Fruit fly (Drosophila melanogaster) whole organism, embryonic: ENCODE results near the gene CG4896.
A peak's percentile ranks its signal among the peaks of the same experiment; 100 is the strongest.

Source experiments
- Bdp1 ChIP-seq: fragments of 200-800 bp; sonication (Bioruptor generic); optimal IDR thresholded peaks from 3 replicates; lab custom pipeline; 2016; ENCODE audit warnings: missing biosample characterization, missing genetic modification characterization
- Blimp-1 ChIP-seq: fragments of 200-800 bp; sonication (Bioruptor generic); optimal IDR thresholded peaks from 3 replicates; lab custom pipeline; 2018; ENCODE audit warnings: missing biosample characterization, missing genetic modification characterization, mild to moderate bottlenecking, moderate library complexity, missing genetic modification reagents
- CG10565 ChIP-seq: fragments of 200-800 bp; sonication (Bioruptor generic); optimal IDR thresholded peaks from 3 replicates; lab custom pipeline; 2016; ENCODE audit warnings: missing biosample characterization, mild to moderate bottlenecking, missing genetic modification characterization
- CG12219 ChIP-seq: fragments of 200-800 bp; sonication (Bioruptor generic); optimal IDR thresholded peaks from 3 replicates; lab custom pipeline; 2018; ENCODE audit warnings: missing biosample characterization, mild to moderate bottlenecking, missing genetic modification characterization
- CG15479 ChIP-seq: fragments of 200-800 bp; sonication (Bioruptor generic); optimal IDR thresholded peaks from 3 replicates; lab custom pipeline; 2019; ENCODE audit warnings: missing biosample characterization, mild to moderate bottlenecking, missing genetic modification characterization, moderate library complexity
- CG15514 ChIP-seq: fragments of 200-800 bp; sonication (Bioruptor generic); optimal IDR thresholded peaks from 3 replicates; lab custom pipeline; 2017; ENCODE audit warnings: missing biosample characterization, missing genetic modification characterization, mild to moderate bottlenecking, moderate library complexity, missing genetic modification reagents
- CG1603 ChIP-seq: fragments of 200-800 bp; sonication (Bioruptor generic); optimal IDR thresholded peaks from 2 replicates; lab custom pipeline; 2019; ENCODE audit warnings: missing biosample characterization, mild to moderate bottlenecking, missing genetic modification characterization, moderate library complexity
- CG17385 ChIP-seq: fragments of 200-800 bp; sonication (Bioruptor generic); optimal IDR thresholded peaks from 3 replicates; lab custom pipeline; 2018; ENCODE audit warnings: missing biosample characterization, mild to moderate bottlenecking, missing genetic modification characterization
- CG2712 ChIP-seq: fragments of 200-800 bp; optimal IDR thresholded peaks from 3 replicates; lab custom pipeline; 2019; ENCODE audit warnings: missing biosample characterization, mild to moderate bottlenecking, missing genetic modification characterization, moderate library complexity
- CG34376 ChIP-seq: fragments of 200-800 bp; sonication (Bioruptor generic); optimal IDR thresholded peaks from 2 replicates; lab custom pipeline; 2018; ENCODE audit warnings: missing biosample characterization, mild to moderate bottlenecking, missing genetic modification characterization
- CG4617 ChIP-seq: fragments of 200-800 bp; sonication (Bioruptor generic); optimal IDR thresholded peaks from 3 replicates; lab custom pipeline; 2016; ENCODE audit warnings: missing biosample characterization, missing genetic modification characterization, borderline replicate concordance
- CG6765 ChIP-seq: fragments of 200-800 bp; sonication (Bioruptor generic); optimal IDR thresholded peaks from 3 replicates; lab custom pipeline; 2017; ENCODE audit warnings: missing biosample characterization, mild to moderate bottlenecking, missing genetic modification characterization
- CG8924 ChIP-seq: fragments of 200-800 bp; optimal IDR thresholded peaks from 3 replicates; lab custom pipeline; 2019; ENCODE audit warnings: missing biosample characterization, mild to moderate bottlenecking, missing genetic modification characterization, moderate library complexity
- CG8944 ChIP-seq: fragments of 200-800 bp; sonication (Bioruptor generic); optimal IDR thresholded peaks from 3 replicates; lab custom pipeline; 2016; ENCODE audit warnings: missing biosample characterization, missing genetic modification characterization
- D19A ChIP-seq: fragments of 200-800 bp; optimal IDR thresholded peaks from 3 replicates; lab custom pipeline; 2019; ENCODE audit warnings: missing biosample characterization, mild to moderate bottlenecking, missing genetic modification characterization, moderate library complexity
- Dp ChIP-seq: fragments of 200-800 bp; sonication (Bioruptor generic); optimal IDR thresholded peaks from 2 replicates; lab custom pipeline; 2018; ENCODE audit warnings: missing biosample characterization, mild to moderate bottlenecking, missing genetic modification characterization, moderate library complexity
- HmgZ ChIP-seq: fragments of 200-800 bp; sonication (Bioruptor generic); optimal IDR thresholded peaks from 2 replicates; lab custom pipeline; 2018; ENCODE audit warnings: missing biosample characterization, mild to moderate bottlenecking, missing genetic modification characterization
- Hr39 ChIP-seq: fragments of >200 bp; optimal IDR thresholded peaks from 2 replicates; lab custom pipeline; 2017
- Mes4 ChIP-seq: fragments of 200-800 bp; sonication (Bioruptor generic); optimal IDR thresholded peaks from 2 replicates; lab custom pipeline; 2016; ENCODE audit warnings: missing biosample characterization, missing genetic modification characterization
- Mrtf ChIP-seq: fragments of 200-800 bp; sonication (Bioruptor generic); IDR thresholded peaks from 3 replicates; pipeline ENCODE4 v1.3.6; 2022; ENCODE audit warnings: missing biosample characterization, missing genetic modification characterization
- NfI ChIP-seq: fragments of 200-800 bp; sonication (Bioruptor generic); optimal IDR thresholded peaks from 3 replicates; lab custom pipeline; 2018; ENCODE audit warnings: missing biosample characterization, mild to moderate bottlenecking, missing genetic modification characterization, moderate library complexity
- PHDP ChIP-seq: fragments of 200-800 bp; sonication (Bioruptor generic); optimal IDR thresholded peaks from 3 replicates; lab custom pipeline; 2018; ENCODE audit warnings: missing biosample characterization, mild to moderate bottlenecking, missing genetic modification characterization, moderate library complexity
- Pdp1 ChIP-seq, 2 experiments: fragments of 200-800 bp; sonication (Bioruptor generic); optimal IDR thresholded peaks; 3 replicates each; lab custom pipeline; 2016; ENCODE audit warnings: missing biosample characterization in 2 of 2, missing genetic modification characterization in 2 of 2, mild to moderate bottlenecking in 1 of 2, moderate library complexity in 1 of 2
- Sox102F ChIP-seq: fragments of 200-800 bp; sonication (Bioruptor generic); optimal IDR thresholded peaks from 2 replicates; lab custom pipeline; 2018; ENCODE audit warnings: missing biosample characterization, mild to moderate bottlenecking, missing genetic modification characterization, moderate library complexity
- Vsx1 ChIP-seq: fragments of 200-800 bp; sonication (Bioruptor generic); optimal IDR thresholded peaks from 2 replicates; lab custom pipeline; 2017; ENCODE audit warnings: missing biosample characterization, mild to moderate bottlenecking, missing genetic modification characterization, missing genetic modification reagents
- exex ChIP-seq: fragments of 200-800 bp; sonication (Bioruptor generic); optimal IDR thresholded peaks from 4 replicates; lab custom pipeline; 2018; ENCODE audit warnings: missing biosample characterization, mild to moderate bottlenecking, missing genetic modification characterization, moderate library complexity
- grau ChIP-seq: fragments of 200-800 bp; optimal IDR thresholded peaks from 3 replicates; lab custom pipeline; 2019; ENCODE audit warnings: missing biosample characterization, mild to moderate bottlenecking, missing genetic modification characterization, moderate library complexity
- grn ChIP-seq: fragments of 200-800 bp; sonication (Bioruptor generic); optimal IDR thresholded peaks from 3 replicates; lab custom pipeline; 2017; ENCODE audit warnings: missing biosample characterization, missing genetic modification characterization
- lab ChIP-seq: fragments of 200-800 bp; sonication (Bioruptor generic); optimal IDR thresholded peaks from 3 replicates; lab custom pipeline; 2017; ENCODE audit warnings: missing biosample characterization, missing genetic modification characterization, mild to moderate bottlenecking, moderate library complexity, missing genetic modification reagents
- mirr ChIP-seq: fragments of 200-800 bp; sonication (Bioruptor generic); optimal IDR thresholded peaks from 3 replicates; lab custom pipeline; 2018; ENCODE audit warnings: missing biosample characterization, mild to moderate bottlenecking, missing genetic modification characterization
- p53 ChIP-seq: fragments of 200-800 bp; sonication (Bioruptor generic); optimal IDR thresholded peaks from 2 replicates; lab custom pipeline; 2016; ENCODE audit warnings: missing biosample characterization, missing genetic modification characterization
- phol ChIP-seq: fragments of 200-800 bp; sonication (Bioruptor generic); optimal IDR thresholded peaks from 3 replicates; lab custom pipeline; 2018; ENCODE audit warnings: missing biosample characterization, mild to moderate bottlenecking, missing genetic modification characterization, moderate library complexity
- pros ChIP-seq: fragments of 200-800 bp; sonication (Bioruptor generic); optimal IDR thresholded peaks from 3 replicates; lab custom pipeline; 2019; ENCODE audit warnings: missing biosample characterization, mild to moderate bottlenecking, missing genetic modification characterization, moderate library complexity
- row ChIP-seq: fragments of 200-800 bp; sonication (Bioruptor generic); IDR thresholded peaks from 3 replicates; pipeline ENCODE4 v1.3.6; 2022; ENCODE audit warnings: missing biosample characterization, missing genetic modification characterization
- sens ChIP-seq: fragments of 200-800 bp; sonication (Bioruptor generic); peaks from one replicate; lab custom pipeline; 2016; ENCODE audit warnings: missing biosample characterization, missing genetic modification characterization
- slbo ChIP-seq: fragments of 200-800 bp; sonication (Bioruptor generic); IDR thresholded peaks from 2 replicates; pipeline ENCODE4 v1.3.6; 2022; ENCODE audit warnings: missing biosample characterization, missing genetic modification characterization
- so ChIP-seq: fragments of 200-800 bp; sonication (Bioruptor generic); IDR thresholded peaks from 3 replicates; pipeline ENCODE4 v1.3.6; 2022; ENCODE audit warnings: missing biosample characterization, missing genetic modification characterization
- z ChIP-seq: fragments of 200-800 bp; sonication (Bioruptor generic); IDR thresholded peaks from 3 replicates; pipeline ENCODE4 v1.3.6; 2022; ENCODE audit warnings: missing biosample characterization, missing genetic modification characterization
- zf30C ChIP-seq: fragments of 200-800 bp; sonication (Bioruptor generic); optimal IDR thresholded peaks from 3 replicates; lab custom pipeline; 2018; ENCODE audit warnings: missing biosample characterization, mild to moderate bottlenecking, missing genetic modification characterization

CG4896 gene

DNA sequence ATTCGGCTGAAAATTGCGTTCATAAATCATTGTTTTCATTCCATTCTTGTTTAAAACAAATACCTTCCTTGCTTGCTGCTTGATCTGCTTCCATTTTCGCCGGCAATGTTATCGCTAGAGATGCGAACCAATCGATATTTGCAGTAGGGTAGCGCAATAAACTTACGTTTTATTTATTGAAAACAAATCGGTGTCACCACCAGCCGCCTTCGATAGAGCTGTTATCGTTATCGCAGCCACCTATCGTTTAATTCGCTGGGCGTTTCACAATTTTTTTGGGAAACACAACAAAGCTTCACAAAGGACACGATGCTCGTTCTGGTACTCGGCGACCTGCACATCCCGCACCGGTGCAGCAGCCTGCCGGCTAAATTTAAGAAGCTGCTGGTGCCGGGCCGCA, 26.9 kb upstream of the CG4896 start, which contains the start of the genes Tfb4 and Vps29 (continued):
- TF ChIP-seq CG10565 (GFP tag; lab: Kevin White, UChicago) (no peak), grau (no peak), CG8944 (GFP tag; lab: Kevin White, UChicago) (no peak), CG17385 (GFP tag; lab: Kevin White, UChicago) (no peak), CG12219 (GFP tag; lab: Kevin White, UChicago) (no peak)

DNA sequence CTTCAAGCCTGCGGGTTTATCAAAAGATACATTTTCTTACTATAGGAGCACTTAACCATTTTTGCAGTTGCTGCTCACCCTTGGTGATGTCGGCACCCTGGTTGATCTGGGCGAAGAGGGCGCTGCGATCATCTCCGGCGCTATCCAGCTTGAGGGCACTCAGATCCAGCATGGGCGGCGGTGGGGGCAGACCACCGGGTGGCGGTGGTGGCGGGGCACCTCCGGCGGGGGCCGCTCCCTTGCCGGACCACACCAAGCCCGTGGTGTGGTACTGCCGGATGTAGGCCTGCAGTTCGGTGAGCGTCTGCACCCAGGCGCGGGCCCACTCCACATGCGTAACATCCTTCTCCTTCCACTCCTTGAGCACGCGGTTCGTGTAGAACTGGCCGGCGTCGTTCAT, 24.8 kb upstream of the CG4896 start:
- TF ChIP-seq sens (GFP tag; lab: Kevin White, UChicago) (no peak), Hr39 (peak; percentile 83), zf30C (GFP tag; lab: Kevin White, UChicago) (no peak), Bdp1 (GFP tag; lab: Kevin White, UChicago) (no peak), CG2712 (tag; lab: Kevin White, UChicago) (no peak), CG4617 (GFP tag; lab: Kevin White, UChicago) (no peak), CG6765 (GFP tag; lab: Kevin White, UChicago) (no peak)

DNA sequence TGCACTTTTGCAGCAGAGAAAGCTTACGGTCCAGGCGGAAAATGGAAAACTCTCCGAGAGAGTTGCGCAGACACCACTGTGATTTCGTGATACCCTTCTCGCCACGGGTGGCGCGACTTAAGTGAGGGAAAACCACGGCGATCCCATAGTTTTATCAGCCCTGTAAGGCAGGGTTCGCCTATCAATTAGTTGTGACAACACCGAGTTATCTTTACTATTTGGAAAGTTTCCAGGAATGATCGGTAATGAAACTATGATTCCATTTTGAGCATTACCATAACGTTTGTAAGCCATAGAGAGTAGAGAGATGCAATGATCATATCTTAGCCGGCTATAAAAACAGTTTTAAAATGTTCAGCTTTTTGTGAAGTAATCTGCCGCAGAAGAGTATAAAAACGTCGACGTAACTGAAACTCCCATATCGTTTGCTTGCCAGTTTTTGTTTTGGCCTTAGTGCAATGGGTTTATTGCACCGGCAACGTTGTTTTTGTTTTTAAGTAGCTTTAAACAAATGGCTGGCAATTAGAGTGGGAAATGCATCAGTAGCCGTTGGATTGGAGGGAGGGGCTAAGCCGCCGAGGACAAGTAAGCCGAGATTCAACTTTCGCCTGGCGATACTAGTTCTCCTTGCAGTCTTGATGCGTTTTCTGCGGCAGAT, 20.8 kb upstream of the CG4896 start:
- TF ChIP-seq D19A (tag; lab: Kevin White, UChicago) (peak; percentile 91), CG8924 (tag; lab: Kevin White, UChicago) (peak; percentile 14), CG1603 (tag; lab: Kevin White, UChicago) (peak; percentile 25), CG15514 (GFP tag; lab: Kevin White, UChicago) (no peak), NfI (GFP tag; lab: Kevin White, UChicago) (no peak), Mrtf (no peak), row (GFP tag; lab: Robert Waterston, UW) (peak; percentile 41; the same call in 2 of the 3 replicates), PHDP (tag; lab: Kevin White, UChicago) (peak; percentile 20), sens (GFP tag; lab: Kevin White, UChicago) (peak; percentile 47), Sox102F (GFP tag; lab: Kevin White, UChicago) (peak; percentile 5), CG15479 (peak; percentile 3)

DNA sequence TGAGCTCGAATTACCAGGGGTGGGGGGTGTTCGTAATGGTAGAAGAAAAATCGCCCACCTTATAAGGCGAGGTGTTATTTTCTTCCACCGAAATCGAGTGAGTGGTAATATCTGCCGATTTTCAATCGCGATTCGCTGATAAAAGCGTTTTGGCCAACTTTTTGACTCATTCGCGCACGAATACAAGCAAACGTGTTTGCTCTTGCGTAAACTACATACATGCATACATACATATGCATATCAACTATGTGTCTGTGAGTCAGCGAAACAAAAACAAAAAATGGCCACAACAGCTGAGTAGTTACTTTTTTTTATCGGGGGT, 20.2 kb upstream of the CG4896 start:
- TF ChIP-seq lab (GFP tag; lab: Kevin White, UChicago): no peak
- TF ChIP-seq mirr (GFP tag; lab: Kevin White, UChicago): peak; percentile 33
- peak; percentile 20 for TF ChIP-seq CG34376 (GFP tag; lab: Kevin White, UChicago)
- TF ChIP-seq exex (tag; lab: Kevin White, UChicago): peak; percentile 64
- TF ChIP-seq z (GFP tag; lab: Robert Waterston, UW): peak; percentile 47; the same call in 1 of the 3 replicates
- peak; percentile 21 for TF ChIP-seq p53 (GFP tag; lab: Kevin White, UChicago)
- TF ChIP-seq Dp (GFP tag; lab: Kevin White, UChicago): no peak
- TF ChIP-seq grn (GFP tag; lab: Kevin White, UChicago): peak; percentile 80
- no peak for TF ChIP-seq Mes4 (GFP tag; lab: Kevin White, UChicago)
- 0 out of 3 replicates have a peak, but pooled peaks have one; percentile 20 for TF ChIP-seq so (GFP tag; lab: Robert Waterston, UW)
- peak; percentile 60 for TF ChIP-seq pros (GFP tag; lab: Kevin White, UChicago)
- 0 out of 2 replicates have a peak, but pooled peaks have one; percentile 8 for TF ChIP-seq slbo (GFP tag; lab: Robert Waterston, UW)
- TF ChIP-seq phol: peak; percentile 38
- TF ChIP-seq HmgZ (tag; lab: Kevin White, UChicago): peak; percentile 20
- TF ChIP-seq sens (GFP tag; lab: Kevin White, UChicago): peak; percentile 60
- no peak for TF ChIP-seq Blimp-1 (GFP tag; lab: Kevin White, UChicago)
- no peak for TF ChIP-seq Vsx1 (GFP tag; lab: Kevin White, UChicago)
- TF ChIP-seq Pdp1 (GFP tag; optimal IDR thresholded peaks at IDR 0.05; lab: Kevin White, UChicago): peak in 1 of 2 experiments; percentile 92
- TF ChIP-seq, all 482 proteins: peak for 13
